Worm (Caenorhabditis elegans): Measurements from ENCODE around the gene txt-5.
A peak's percentile ranks its signal among the peaks of the same experiment; 100 is the strongest.

The txt-5 gene

ce11 chrV:7836911-7837310 lies at the start of gene txt-5:
Gene txt-5 (minus strand): TSS chrV:7837134.
- TF ChIP-seq C38D4.7 (GFP tag; optimal IDR thresholded peaks at IDR 0.05) (no peak), hlh-30 (tag; optimal IDR thresholded peaks at IDR 0.05; ENCODE audit: insufficient read depth) (peak; percentile 39)

- TF ChIP-seq hlh-13 (GFP tag; optimal IDR thresholded peaks at IDR 0.05) (no peak), ama-1 (optimal IDR thresholded peaks at IDR 0.05) (no peak), pqm-1 (tag; optimal IDR thresholded peaks at IDR 0.05) (no peak), ceh-9 (tag; optimal IDR thresholded peaks at IDR 0.05) (no peak), tbx-7 (tag; optimal IDR thresholded peaks at IDR 0.05) (no peak), ceh-2 (tag; optimal IDR thresholded peaks at IDR 0.05) (no peak), F13H6.1 (tag; optimal IDR thresholded peaks at IDR 0.05) (no peak), ztf-16 (tag; optimal IDR thresholded peaks at IDR 0.05) (no peak), tbx-2 (tag; optimal IDR thresholded peaks at IDR 0.05) (no peak), ahr-1 (tag; optimal IDR thresholded peaks at IDR 0.05) (no peak), che-1 (tag; optimal IDR thresholded peaks at IDR 0.05) (no peak), madf-2 (tag; optimal IDR thresholded peaks at IDR 0.05) (no peak), hlh-8 (tag; optimal IDR thresholded peaks at IDR 0.05) (no peak), nhr-11 (tag; optimal IDR thresholded peaks at IDR 0.05) (no peak), T23F11.4 (GFP tag; optimal IDR thresholded peaks at IDR 0.05) (no peak)
Measured at ce11 chrV:7884441-7884840, 47.5 kb upstream of the txt-5 start.

ce11 chrV:7878411-7878964 lies 41.6 kb upstream of the txt-5 start, which contains the start of gene F40A3.2:
Gene F40A3.2 (plus strand): TSS chrV:7878914.
- no peak for TF ChIP-seq nhr-232 (tag; optimal IDR thresholded peaks at IDR 0.05)

ce11 chrV:7876881-7877475 lies 40.0 kb upstream of the txt-5 start, which contains the start of gene F40A3.3:
Gene F40A3.3 (plus strand): TSS chrV:7877444.
- TF ChIP-seq F13H6.1 (tag; optimal IDR thresholded peaks at IDR 0.05) (no peak), ceh-6 (GFP tag; optimal IDR thresholded peaks at IDR 0.05) (no peak), pha-4 (tag; optimal IDR thresholded peaks at IDR 0.05) (no peak), T23F11.4 (GFP tag; optimal IDR thresholded peaks at IDR 0.05) (no peak), dmd-4 (tag; optimal IDR thresholded peaks at IDR 0.05; ENCODE audit: borderline replicate concordance) (no peak), fax-1 (tag; optimal IDR thresholded peaks at IDR 0.05) (no peak), mec-3 (tag; optimal IDR thresholded peaks at IDR 0.05; ENCODE audit: borderline replicate concordance) (no peak), K09A11.1 (tag; optimal IDR thresholded peaks at IDR 0.05; ENCODE audit: insufficient read depth) (no peak), elt-2 (tag; optimal IDR thresholded peaks at IDR 0.05) (no peak), pha-2 (tag; optimal IDR thresholded peaks at IDR 0.05) (no peak), ceh-18 (tag; optimal IDR thresholded peaks at IDR 0.05) (no peak), ceh-34 (tag; optimal IDR thresholded peaks at IDR 0.05) (no peak), ceh-14 (tag; optimal IDR thresholded peaks at IDR 0.05) (no peak)

- no peak for TF ChIP-seq zip-5 (tag; optimal IDR thresholded peaks at IDR 0.05)
- no peak for TF ChIP-seq pag-3 (tag; optimal IDR thresholded peaks at IDR 0.05; ENCODE audit: borderline replicate concordance)
- no peak for TF ChIP-seq tbx-7 (tag; optimal IDR thresholded peaks at IDR 0.05)
- TF ChIP-seq C08G9.2 (tag; optimal IDR thresholded peaks at IDR 0.05): no peak
Measured at ce11 chrV:7875456-7875855, 38.5 kb upstream of the txt-5 start, which contains the start of gene F40A3.4. Gene F40A3.4 (plus strand): TSS chrV:7875756.

ce11 chrV:7872945-7873344 lies 36.0 kb upstream of the txt-5 start:
- peak; percentile 16 for TF ChIP-seq fkh-10 (GFP tag; optimal IDR thresholded peaks at IDR 0.05)
- peak; percentile 96 for TF ChIP-seq unc-42 (tag; optimal IDR thresholded peaks at IDR 0.05)
- no peak for TF ChIP-seq ceh-34 (tag; optimal IDR thresholded peaks at IDR 0.05)
- no peak for TF ChIP-seq ceh-30 (tag; optimal IDR thresholded peaks at IDR 0.05)
